Fruit fly (Drosophila melanogaster) whole organism, adult: Measurements from ENCODE around the gene CG5746.

ENCODE experiments used
- CG11617 ChIP-seq: fragments of 200-800 bp; sonication (Bioruptor generic); optimal IDR thresholded peaks from 2 replicates; lab custom pipeline; 2017; ENCODE audit warnings: mild to moderate bottlenecking, missing biosample characterization, missing genetic modification reagents, missing genetic modification characterization
- CG12768 ChIP-seq: fragments of 200-800 bp; sonication (Bioruptor generic); optimal IDR thresholded peaks from 2 replicates; lab custom pipeline; 2017; ENCODE audit warnings: missing biosample characterization, missing genetic modification characterization, mild to moderate bottlenecking, moderate library complexity, missing genetic modification reagents
- CG14711 ChIP-seq: fragments of 200-800 bp; sonication (Bioruptor generic); optimal IDR thresholded peaks from 2 replicates; lab custom pipeline; 2018; ENCODE audit warnings: missing biosample characterization, mild to moderate bottlenecking, missing genetic modification characterization, moderate library complexity
- CG1620 ChIP-seq: fragments of 200-800 bp; sonication (Bioruptor generic); optimal IDR thresholded peaks from 2 replicates; lab custom pipeline; 2016; ENCODE audit warnings: missing biosample characterization, missing genetic modification characterization
- CG33017 ChIP-seq: fragments of 200-800 bp; sonication (Bioruptor generic); optimal IDR thresholded peaks from 2 replicates; lab custom pipeline; 2018; ENCODE audit warnings: missing biosample characterization, mild to moderate bottlenecking, missing genetic modification characterization, moderate library complexity
- CG5204 ChIP-seq: fragments of 200-800 bp; sonication (Bioruptor generic); optimal IDR thresholded peaks from 2 replicates; lab custom pipeline; 2016; ENCODE audit warnings: missing biosample characterization, missing genetic modification characterization
- CG7045 ChIP-seq: fragments of 200-800 bp; sonication (Bioruptor generic); optimal IDR thresholded peaks from 2 replicates; lab custom pipeline; 2017; ENCODE audit warnings: missing biosample characterization, mild to moderate bottlenecking, missing genetic modification characterization
- CG7101 ChIP-seq: fragments of 200-800 bp; sonication (Bioruptor generic); optimal IDR thresholded peaks from 2 replicates; lab custom pipeline; 2018; ENCODE audit warnings: missing biosample characterization, mild to moderate bottlenecking, missing genetic modification characterization, moderate library complexity
- Clk ChIP-seq: fragments of 200-800 bp; sonication (Bioruptor generic); optimal IDR thresholded peaks from 2 replicates; lab custom pipeline; 2017; ENCODE audit warnings: missing biosample characterization, missing genetic modification characterization
- Crg-1 ChIP-seq: fragments of 200-800 bp; sonication (Bioruptor generic); optimal IDR thresholded peaks from 2 replicates; lab custom pipeline; 2016; ENCODE audit warnings: missing biosample characterization, missing genetic modification characterization
- Hr96 ChIP-seq: fragments of 200-800 bp; sonication (Bioruptor generic); optimal IDR thresholded peaks from 2 replicates; lab custom pipeline; 2016; ENCODE audit warnings: missing biosample characterization, missing genetic modification characterization
- Mnt ChIP-seq: fragments of 200-800 bp; sonication (Bioruptor generic); optimal IDR thresholded peaks from 2 replicates; lab custom pipeline; 2016; ENCODE audit warnings: missing biosample characterization, mild to moderate bottlenecking, missing genetic modification characterization
- bab1 ChIP-seq: fragments of 200-800 bp; sonication (Bioruptor generic); optimal IDR thresholded peaks from 3 replicates; lab custom pipeline; 2019; ENCODE audit warnings: missing biosample characterization, mild to moderate bottlenecking, missing genetic modification characterization, moderate library complexity
- cic ChIP-seq: fragments of 200-800 bp; sonication (Bioruptor generic); optimal IDR thresholded peaks from 2 replicates; lab custom pipeline; 2017; ENCODE audit warnings: missing biosample characterization, mild to moderate bottlenecking, missing genetic modification characterization, moderate library complexity
- cnc ChIP-seq, 2 experiments: fragments of >200 bp; optimal IDR thresholded peaks; 2 replicates each; lab custom pipeline; 2017
- kay ChIP-seq: fragments of 200-800 bp; sonication (Bioruptor generic); peaks from one replicate; lab custom pipeline; 2016; ENCODE audit warnings: missing biosample characterization, missing genetic modification characterization, borderline replicate concordance
- ovo ChIP-seq: fragments of 200-800 bp; sonication (Bioruptor generic); optimal IDR thresholded peaks from 2 replicates; lab custom pipeline; 2016; ENCODE audit warnings: missing biosample characterization, missing genetic modification characterization
- pad ChIP-seq: fragments of 200-800 bp; sonication (Bioruptor generic); optimal IDR thresholded peaks from 3 replicates; lab custom pipeline; 2017; ENCODE audit warnings: missing biosample characterization, missing genetic modification characterization, mild to moderate bottlenecking, moderate library complexity, missing genetic modification reagents
- tj ChIP-seq: fragments of 200-800 bp; sonication (Bioruptor generic); optimal IDR thresholded peaks from 3 replicates; lab custom pipeline; 2017; ENCODE audit warnings: missing biosample characterization, mild to moderate bottlenecking, missing genetic modification characterization, moderate library complexity
- toe ChIP-seq: fragments of 200-800 bp; sonication (Bioruptor generic); optimal IDR thresholded peaks from 2 replicates; lab custom pipeline; 2016; ENCODE audit warnings: missing biosample characterization, missing genetic modification characterization

The CG5746 gene

DNA sequence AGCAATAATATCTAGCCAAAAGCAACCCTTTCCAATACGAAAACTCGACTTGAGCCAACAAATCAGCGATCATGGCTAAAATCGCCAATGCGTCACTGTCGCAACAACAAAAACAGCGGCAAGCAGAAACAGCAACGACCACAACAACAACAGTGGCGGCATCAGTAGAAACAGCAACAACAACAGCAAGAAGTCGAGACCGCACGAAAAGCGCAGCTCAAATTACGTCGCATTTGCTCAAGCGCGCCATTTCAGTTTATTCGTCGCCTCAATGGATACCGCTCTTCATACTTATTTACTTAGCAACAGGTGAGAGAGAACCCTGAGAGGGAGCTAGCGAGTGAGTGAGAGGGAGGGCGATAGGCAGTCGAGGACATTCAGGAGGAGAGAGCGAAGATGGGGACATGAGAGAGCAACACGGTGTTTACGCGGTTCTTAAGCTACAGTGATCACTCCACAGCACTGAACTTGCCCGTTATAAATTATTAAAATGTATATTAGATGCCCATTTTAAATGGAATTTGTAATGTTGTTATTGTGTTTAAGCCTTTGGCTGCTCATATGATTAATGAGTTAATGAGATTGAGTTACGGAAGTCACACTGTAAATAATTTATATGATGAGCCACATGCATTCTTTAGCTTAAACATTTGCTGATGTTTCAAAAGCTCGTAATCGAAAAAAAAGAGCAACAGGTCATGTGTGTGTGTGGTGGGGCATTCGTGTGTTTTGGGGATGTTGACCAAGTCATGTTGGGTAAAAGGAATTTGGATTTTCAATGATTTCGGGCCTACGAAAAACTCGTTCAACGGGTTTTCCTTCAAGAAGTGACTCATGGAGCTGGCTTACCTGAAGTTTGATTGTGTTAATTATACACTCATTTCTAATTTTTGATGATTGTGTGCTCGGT is 52.8 kb downstream of the CG5746 start:
- TF ChIP-seq cnc (optimal IDR thresholded peaks at IDR 0.05; lab: Kevin White, UChicago) (no peak), bab1 (peak; percentile 95), tj (GFP tag; lab: Kevin White, UChicago) (peak; percentile 93), Hr96 (peak; percentile 66), CG5204 (GFP tag; lab: Kevin White, UChicago) (peak; percentile 5), CG7045 (peak; percentile 43), toe (GFP tag; lab: Kevin White, UChicago) (peak; percentile 12), CG11617 (GFP tag; lab: Kevin White, UChicago) (peak; percentile 57), Mnt (GFP tag; lab: Kevin White, UChicago) (peak; percentile 50), CG1620 (GFP tag; lab: Kevin White, UChicago) (peak; percentile 87), kay (GFP tag; lab: Kevin White, UChicago) (peak; percentile 90), CG7101 (peak; percentile 92), CG14711 (tag; lab: Kevin White, UChicago) (peak; percentile 85), Crg-1 (peak; percentile 80), pad (GFP tag; lab: Kevin White, UChicago) (peak; percentile 9), Clk (GFP tag; lab: Kevin White, UChicago) (no peak), ovo (GFP tag; lab: Kevin White, UChicago) (peak; percentile 24), cic (GFP tag; lab: Kevin White, UChicago) (no peak), CG33017 (tag; lab: Kevin White, UChicago) (peak; percentile 85), CG12768 (peak; percentile 50)

DNA sequence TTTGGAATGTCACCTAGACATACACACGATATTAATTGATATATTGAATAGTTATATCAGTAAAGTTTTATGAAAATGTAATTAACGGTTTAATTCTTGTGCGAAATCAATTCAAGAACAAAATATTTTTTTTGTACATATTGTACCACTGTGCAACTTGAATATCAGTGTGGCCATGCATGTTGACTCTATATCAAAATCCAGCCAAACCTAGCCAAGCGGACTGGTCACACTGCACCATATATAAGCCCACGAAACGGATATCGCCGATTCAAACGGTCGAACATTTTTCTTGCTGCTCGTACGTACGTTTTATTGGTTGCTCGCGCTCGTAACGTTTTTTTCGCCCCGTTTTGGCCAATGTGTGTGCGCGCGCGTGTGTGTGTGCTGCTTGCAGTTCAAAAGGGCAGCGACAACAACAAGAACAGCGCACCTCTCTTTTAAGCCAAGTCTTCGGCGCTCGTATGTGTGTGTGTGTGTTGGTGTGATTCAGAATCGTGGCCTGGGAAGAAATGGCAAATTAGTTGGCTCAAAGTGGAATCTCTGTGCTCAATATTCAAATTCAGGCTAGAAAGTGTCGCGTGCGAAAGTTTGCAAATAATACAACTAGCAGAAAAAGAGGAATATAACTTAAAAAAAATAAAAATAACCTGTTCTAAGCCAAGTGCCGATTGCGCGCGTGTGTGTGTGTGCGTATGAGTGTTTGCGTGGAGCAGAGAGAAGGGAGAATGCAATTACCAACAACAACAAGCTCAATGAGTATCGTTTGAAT is 53.6 kb downstream of the CG5746 start, which contains the start of gene crb:
Gene crb (plus strand): TSS at position 295 of the 772 bp plus-strand sequence.
- TF ChIP-seq CG14711 (tag; lab: Kevin White, UChicago) (peak; percentile 4), CG1620 (GFP tag; lab: Kevin White, UChicago) (peak; percentile 71), tj (GFP tag; lab: Kevin White, UChicago) (no peak), CG11617 (GFP tag; lab: Kevin White, UChicago) (peak; percentile 16), Crg-1 (peak; percentile 55), CG7101 (peak; percentile 57), pad (GFP tag; lab: Kevin White, UChicago) (peak; percentile 34), kay (GFP tag; lab: Kevin White, UChicago) (no peak), CG7045 (no peak), bab1 (peak; percentile 75), toe (GFP tag; lab: Kevin White, UChicago) (peak; percentile 41), cic (GFP tag; lab: Kevin White, UChicago) (peak; percentile 62), cnc (optimal IDR thresholded peaks at IDR 0.05; lab: Kevin White, UChicago) (no peak), ovo (GFP tag; lab: Kevin White, UChicago) (peak; percentile 63), Clk (GFP tag; lab: Kevin White, UChicago) (no peak), CG33017 (tag; lab: Kevin White, UChicago) (peak; percentile 24), Hr96 (peak; percentile 56), Mnt (GFP tag; lab: Kevin White, UChicago) (peak; percentile 66), CG5204 (GFP tag; lab: Kevin White, UChicago) (no peak), CG12768 (no peak)

DNA sequence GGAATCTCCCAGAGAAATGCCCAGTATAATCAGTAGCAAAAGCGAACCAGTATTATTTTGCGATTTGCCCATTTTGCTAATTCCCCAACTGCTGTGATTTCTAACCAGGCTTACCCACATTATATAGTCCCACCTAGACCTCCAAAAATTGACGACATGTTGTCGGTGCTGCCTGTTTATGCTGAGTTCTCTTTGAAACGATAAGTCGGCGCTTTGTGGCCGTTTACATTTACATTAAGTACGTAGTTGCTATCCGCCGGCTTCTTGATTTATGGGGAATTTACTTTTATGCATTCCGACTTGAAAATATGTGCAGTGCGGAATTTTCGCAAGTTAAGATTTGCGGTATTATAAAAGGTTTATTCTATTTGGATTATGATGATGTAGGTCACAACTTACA is 54.3 kb downstream of the CG5746 start, which contains the start of gene CG5715:
Gene CG5715 (minus strand): TSS at position 101 of the 400 bp plus-strand sequence.
- TF ChIP-seq bab1 (no peak), CG7045 (no peak), CG33017 (tag; lab: Kevin White, UChicago) (no peak), CG14711 (tag; lab: Kevin White, UChicago) (no peak), cic (GFP tag; lab: Kevin White, UChicago) (no peak), CG7101 (no peak), Clk (GFP tag; lab: Kevin White, UChicago) (no peak), kay (GFP tag; lab: Kevin White, UChicago) (no peak), CG11617 (GFP tag; lab: Kevin White, UChicago) (no peak), Hr96 (no peak), CG12768 (no peak), toe (GFP tag; lab: Kevin White, UChicago) (no peak), Mnt (GFP tag; lab: Kevin White, UChicago) (no peak), CG5204 (GFP tag; lab: Kevin White, UChicago) (no peak), pad (GFP tag; lab: Kevin White, UChicago) (no peak), cnc (optimal IDR thresholded peaks at IDR 0.05; lab: Kevin White, UChicago) (no peak), ovo (GFP tag; lab: Kevin White, UChicago) (no peak), tj (GFP tag; lab: Kevin White, UChicago) (no peak), Crg-1 (no peak)
